Worm (Caenorhabditis elegans) whole organism, L4 larva: ENCODE data around the gene unc-70.

Experiments used
- D1046.2 ChIP-seq: fragments of 200-800 bp; sonication (Bioruptor generic); IDR thresholded peaks from 2 replicates; pipeline ENCODE4 v1.3.6; 2022; ENCODE audit warnings: missing genetic modification characterization, missing compliant biosample characterization
- Y75B8A.6 ChIP-seq: fragments of 200-800 bp; sonication (Bioruptor generic); IDR thresholded peaks from 2 replicates; pipeline ENCODE4 v1.3.6; 2022; ENCODE audit warnings: missing genetic modification reagents, missing genetic modification characterization, missing compliant biosample characterization
- aha-1 ChIP-seq: fragments of 150-350 bp; peaks from one replicate; lab custom pipeline; 2014; ENCODE audit warnings: missing biosample characterization, missing genetic modification characterization
- daf-16 ChIP-seq, 3 experiments: sonication (generic microtip); optimal IDR thresholded peaks; 2 replicates each; lab custom pipeline; 2016 to 2017; ENCODE audit warnings: missing genetic modification characterization in 3 of 3, missing genetic modification reagents in 3 of 3, mild to moderate bottlenecking in 2 of 3, missing compliant biosample characterization in 2 of 3, missing biosample characterization in 1 of 3, moderate library complexity in 1 of 3
- dmd-6 ChIP-seq: fragments of 200-800 bp; sonication (Bioruptor generic); IDR thresholded peaks from 2 replicates; pipeline ENCODE4 v1.3.6; 2022; ENCODE audit warnings: missing genetic modification reagents, missing genetic modification characterization, missing compliant biosample characterization
- dmd-8 ChIP-seq: fragments of 200-800 bp; sonication (Bioruptor generic); IDR thresholded peaks from 2 replicates; pipeline ENCODE4 v1.3.6; 2022; ENCODE audit warnings: missing genetic modification characterization, missing compliant biosample characterization
- egl-43 ChIP-seq: fragments of 200-800 bp; sonication (Bioruptor generic); IDR thresholded peaks from 2 replicates; pipeline ENCODE4 v1.3.6; 2022; ENCODE audit warnings: missing genetic modification reagents, missing genetic modification characterization, missing compliant biosample characterization
- hif-1 ChIP-seq, 2 experiments: sonication (generic microtip); optimal IDR thresholded peaks; 2 replicates each; lab custom pipeline; 2016 to 2017; ENCODE audit warnings: missing compliant biosample characterization in 2 of 2, missing genetic modification characterization in 2 of 2, missing genetic modification reagents in 2 of 2, missing genotype in 2 of 2, mild to moderate bottlenecking in 1 of 2
- hlh-11 ChIP-seq: fragments of 200-800 bp; sonication (Bioruptor generic); optimal IDR thresholded peaks from 2 replicates; lab custom pipeline; 2018; ENCODE audit warnings: mild to moderate bottlenecking, missing genetic modification characterization, missing compliant biosample characterization
- hlh-30 ChIP-seq: sonication (generic microtip); optimal IDR thresholded peaks from 2 replicates; lab custom pipeline; 2017; ENCODE audit warnings: antibody characterized with exemption, mild to moderate bottlenecking, missing genetic modification characterization, missing compliant biosample characterization; ENCODE audit not compliant: insufficient read depth
- jun-1 ChIP-seq: fragments of 150-350 bp; optimal IDR thresholded peaks from 2 replicates; lab custom pipeline; 2014; ENCODE audit warnings: missing biosample characterization, missing genetic modification reagents, missing genetic modification characterization
- lim-7 ChIP-seq: fragments of 200-800 bp; sonication (Bioruptor generic); IDR thresholded peaks from 2 replicates; pipeline ENCODE4 v1.3.6; 2022; ENCODE audit warnings: missing genetic modification characterization, missing compliant biosample characterization
- lin-13 ChIP-seq: fragments of 150-350 bp; optimal IDR thresholded peaks from 2 replicates; lab custom pipeline; 2014; ENCODE audit warnings: missing biosample characterization, missing genetic modification reagents, missing genetic modification characterization
- lin-29 ChIP-seq: fragments of 200-800 bp; sonication (Bioruptor generic); IDR thresholded peaks from 2 replicates; pipeline ENCODE4 v1.3.6; 2022; ENCODE audit warnings: missing genetic modification reagents, missing genetic modification characterization, missing compliant biosample characterization
- madf-5 ChIP-seq, 2 experiments: fragments of 200-800 bp; sonication (Bioruptor generic); IDR thresholded peaks; 2 replicates each; pipeline ENCODE4 v1.3.6; 2022; ENCODE audit warnings: missing compliant biosample characterization in 2 of 2, missing genetic modification characterization in 2 of 2
- madf-9 ChIP-seq: fragments of 200-800 bp; sonication (Bioruptor generic); conservative IDR thresholded peaks from 2 replicates; pipeline ENCODE4 v1.3.6; 2022; ENCODE audit warnings: missing genetic modification reagents, missing genetic modification characterization, missing compliant biosample characterization
- mdl-1 ChIP-seq, 2 experiments: fragments of 150-350 bp in 1 of 2; sonication (generic microtip) in 1 of 2; optimal IDR thresholded peaks; 2 replicates each; lab custom pipeline; 2014 to 2017; ENCODE audit warnings: missing biosample characterization in 2 of 2, missing genetic modification characterization in 2 of 2
- mep-1 ChIP-seq: fragments of 150-350 bp; sonication (generic microtip); optimal IDR thresholded peaks from 3 replicates; lab custom pipeline; 2014; ENCODE audit warnings: missing biosample characterization, missing genetic modification characterization
- mes-2 ChIP-seq: sonication (generic microtip); optimal IDR thresholded peaks from 2 replicates; lab custom pipeline; 2016; ENCODE audit warnings: missing genotype, mild to moderate bottlenecking, missing genetic modification characterization, missing compliant biosample characterization; ENCODE audit not compliant: poor library complexity, severe bottlenecking
- mxl-2 ChIP-seq: fragments of 200-800 bp; sonication (Bioruptor generic); conservative IDR thresholded peaks from 2 replicates; pipeline ENCODE4 v1.3.6; 2022; ENCODE audit warnings: missing genetic modification reagents, missing genetic modification characterization, missing compliant biosample characterization
- nhr-11 ChIP-seq: fragments of 150-350 bp; optimal IDR thresholded peaks from 2 replicates; lab custom pipeline; 2014; ENCODE audit warnings: missing biosample characterization, missing genetic modification characterization
- nhr-111 ChIP-seq: fragments of 200-800 bp; sonication (Bioruptor generic); optimal IDR thresholded peaks from 2 replicates; lab custom pipeline; 2018; ENCODE audit warnings: mild to moderate bottlenecking, missing genetic modification characterization, missing compliant biosample characterization
- nhr-28 ChIP-seq: fragments of 150-350 bp; optimal IDR thresholded peaks from 2 replicates; lab custom pipeline; 2014; ENCODE audit warnings: missing biosample characterization, missing genetic modification characterization
- nhr-48 ChIP-seq: sonication (generic microtip); optimal IDR thresholded peaks from 2 replicates; lab custom pipeline; 2016; ENCODE audit warnings: mild to moderate bottlenecking, missing genetic modification characterization, missing compliant biosample characterization
- snpc-4 ChIP-seq: fragments of 150-350 bp; optimal IDR thresholded peaks from 2 replicates; lab custom pipeline; 2014; ENCODE audit warnings: missing biosample characterization, missing genetic modification characterization
- unc-130 ChIP-seq: sonication (generic microtip); optimal IDR thresholded peaks from 2 replicates; lab custom pipeline; 2016; ENCODE audit warnings: missing genetic modification reagents, missing genetic modification characterization, missing compliant biosample characterization
- unc-62 ChIP-seq, 3 experiments: fragments of 150-350 bp in 1 of 3; sonication (generic microtip); optimal IDR thresholded peaks in 2 of 3; peaks in 1 of 3; 1 replicate in 1 of 3; 2 replicates in 2 of 3; lab custom pipeline; 2014 to 2017; ENCODE audit warnings: missing biosample characterization in 3 of 3, missing genetic modification characterization in 3 of 3, missing genetic modification reagents in 3 of 3, missing genotype in 1 of 3

The unc-70 gene

ce11 chrV:6900173-6900638, 19.1 kb downstream of the unc-70 start, which contains the start of gene odc-1:
TSS of gene odc-1 (minus strand) at chrV:6900223.
- TF ChIP-seq hlh-11 (tag; lab: Kevin White, UChicago) (peak; percentile 11), jun-1 (tag; lab: Kevin White, UChicago) (no peak), Y75B8A.6 (GFP tag; lab: Robert Waterston, UW) (no peak), mep-1 (no peak), lim-7 (no peak), unc-62 (GFP tag; optimal IDR thresholded peaks at IDR 0.05 in 1 of 2; lab: Kevin White, UChicago) (peak in 1 of 2 experiments; percentile 33), unc-62 (tag; optimal IDR thresholded peaks at IDR 0.05; lab: Kevin White, UChicago) (no peak), egl-43 (GFP tag; lab: Robert Waterston, UW) (0 out of 2 replicates have a peak, but pooled peaks have one; percentile 5), dmd-8 (GFP tag; lab: Robert Waterston, UW) (0 out of 2 replicates have a peak, but pooled peaks have one; percentile 56), madf-5 (GFP tag; IDR thresholded peaks at IDR 0.05; lab: Robert Waterston, UW) (no peak), daf-16 (GFP tag; optimal IDR thresholded peaks at IDR 0.05; lab: Kevin White, UChicago) (no peak), daf-16 (tag; optimal IDR thresholded peaks at IDR 0.05; lab: Kevin White, UChicago) (peak; percentile 35), nhr-48 (peak; percentile 16)

- TF ChIP-seq aha-1 (tag; lab: Kevin White, UChicago) (peak; percentile 89), nhr-48 (peak; percentile 52), lin-29 (GFP tag; lab: Robert Waterston, UW) (no peak), hlh-30 (tag; lab: Kevin White, UChicago) (peak; percentile 32), mdl-1 (tag; optimal IDR thresholded peaks at IDR 0.05; lab: Kevin White, UChicago) (peak in 1 of 2 experiments; percentile 39), lin-13 (GFP tag; lab: Kevin White, UChicago) (no peak), mes-2 (tag; lab: Kevin White, UChicago) (peak; percentile 35), nhr-11 (tag; lab: Kevin White, UChicago) (no peak), hlh-11 (tag; lab: Kevin White, UChicago) (peak; percentile 34), unc-130 (GFP tag; lab: Kevin White, UChicago) (no peak), D1046.2 (GFP tag; lab: Robert Waterston, UW) (no peak), dmd-6 (GFP tag; lab: Robert Waterston, UW) (peak; percentile 53), hif-1 (tag; optimal IDR thresholded peaks at IDR 0.05; lab: Kevin White, UChicago) (peak in 1 of 2 experiments; percentile 38), unc-62 (GFP tag; optimal IDR thresholded peaks at IDR 0.05 in 1 of 2; lab: Kevin White, UChicago) (peak in 1 of 2 experiments; percentile 64), unc-62 (tag; optimal IDR thresholded peaks at IDR 0.05; lab: Kevin White, UChicago) (no peak), daf-16 (GFP tag; optimal IDR thresholded peaks at IDR 0.05; lab: Kevin White, UChicago) (peak in 1 of 2 experiments; percentile 11), daf-16 (tag; optimal IDR thresholded peaks at IDR 0.05; lab: Kevin White, UChicago) (peak; percentile 56), nhr-28 (peak; percentile 29), mxl-2 (GFP tag; lab: Robert Waterston, UW) (0 out of 2 replicates have a peak, but pooled peaks have one; percentile 53), snpc-4 (tag; lab: Kevin White, UChicago) (no peak)
Measured at ce11 chrV:6900814-6901592, 19.9 kb downstream of the unc-70 start.

ce11 chrV:6901943-6902549, 20.9 kb downstream of the unc-70 start:
- TF ChIP-seq nhr-111 (no peak), unc-62 (GFP tag; optimal IDR thresholded peaks at IDR 0.05 in 1 of 2; lab: Kevin White, UChicago) (peak in 1 of 2 experiments; percentile 98), unc-62 (tag; optimal IDR thresholded peaks at IDR 0.05; lab: Kevin White, UChicago) (no peak)

ce11 chrV:6906435-6906834, 25.3 kb downstream of the unc-70 start:
- TF ChIP-seq unc-62 (GFP tag; optimal IDR thresholded peaks at IDR 0.05 in 1 of 2; lab: Kevin White, UChicago) = peak in 1 of 2 experiments; percentile 93
- TF ChIP-seq unc-62 (tag; optimal IDR thresholded peaks at IDR 0.05; lab: Kevin White, UChicago) = no peak
- TF ChIP-seq madf-9 = no peak
